Worm (Caenorhabditis elegans) whole organism, mixed stage, embryonic: ENCODE data around the gene F44F4.9.

Experiments used
- lin-13 ChIP-seq: fragments of 150-350 bp; optimal IDR thresholded peaks from 2 replicates; lab custom pipeline; 2014; ENCODE audit warnings: missing biosample characterization, missing genetic modification characterization
- unc-120 ChIP-seq: sonication (generic microtip); optimal IDR thresholded peaks from 2 replicates; lab custom pipeline; 2017; ENCODE audit warnings: missing genetic modification characterization, missing compliant biosample characterization; ENCODE audit not compliant: poor library complexity, severe bottlenecking
- unc-62 ChIP-seq: fragments of 150-350 bp; optimal IDR thresholded peaks from 2 replicates; lab custom pipeline; 2014; ENCODE audit warnings: missing biosample characterization, missing genetic modification reagents, missing genetic modification characterization

F44F4.9 gene

DNA sequence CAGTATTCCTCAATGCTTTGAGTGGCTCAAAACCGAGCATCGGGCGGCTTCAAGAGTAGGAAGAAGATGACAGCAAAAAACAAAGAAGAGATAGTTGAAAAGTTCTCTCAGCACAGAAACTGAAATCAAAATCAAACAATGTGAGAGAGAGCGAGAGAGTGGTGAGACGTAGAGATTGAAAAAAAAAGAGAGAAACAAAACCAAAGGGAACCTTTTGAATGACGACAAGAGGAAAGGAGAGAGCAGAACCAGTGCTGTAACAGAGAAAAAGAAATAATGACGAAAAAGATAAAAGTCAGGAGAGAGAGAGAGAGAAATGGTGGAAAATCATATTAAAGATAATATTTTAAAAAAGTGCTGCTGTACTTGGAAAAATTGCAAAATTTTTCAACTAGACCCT is 48.4 kb downstream of the F44F4.9 start:
- TF ChIP-seq unc-120 (tag; lab: Kevin White, UChicago) (peak; percentile 43), lin-13 (tag; lab: Kevin White, UChicago) (no peak), unc-62 (peak; percentile 13)
